Worm (Caenorhabditis elegans): Measurements from ENCODE around the gene C35A5.8.

Gene C35A5.8

DNA sequence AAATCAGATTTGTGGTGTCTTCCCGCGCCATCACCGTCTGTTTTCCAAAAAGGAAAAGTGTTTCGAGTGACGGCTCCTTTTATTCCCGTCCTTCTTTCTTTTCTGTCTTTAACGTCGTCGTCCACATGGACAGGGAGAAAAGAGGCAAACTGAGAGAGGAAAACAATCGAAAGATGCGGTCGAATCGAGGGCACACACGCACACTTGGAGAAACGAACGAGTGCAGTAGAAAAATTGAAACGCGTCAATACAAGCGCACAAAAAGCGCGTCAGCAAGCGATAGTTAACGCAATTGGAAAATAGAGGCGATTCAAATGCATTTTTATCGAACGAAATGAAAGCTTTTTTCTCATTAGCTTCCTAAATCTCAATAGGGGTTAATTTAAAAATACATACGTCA is 11.1 kb upstream of the C35A5.8 start (continued):
- TF ChIP-seq bed-2 (GFP tag; IDR thresholded peaks at IDR 0.05): no peak
- no peak for TF ChIP-seq attf-6 (GFP tag; IDR thresholded peaks at IDR 0.05)
- peak; percentile 63 for TF ChIP-seq madf-10 (tag; optimal IDR thresholded peaks at IDR 0.05)
- TF ChIP-seq ztf-26 (tag; optimal IDR thresholded peaks at IDR 0.05): peak; percentile 49
- no peak for TF ChIP-seq bed-1 (GFP tag; IDR thresholded peaks at IDR 0.05)
- no peak for TF ChIP-seq F22D6.2 (tag; optimal IDR thresholded peaks at IDR 0.05)
- TF ChIP-seq efl-1 (GFP tag; optimal IDR thresholded peaks at IDR 0.05): peak; percentile 63
- TF ChIP-seq repo-1 (tag; optimal IDR thresholded peaks at IDR 0.05): peak; percentile 64
- peak; percentile 94 for TF ChIP-seq lin-54 (GFP tag; optimal IDR thresholded peaks at IDR 0.05)
- peak; percentile 88 for TF ChIP-seq pbrm-1 (GFP tag; IDR thresholded peaks at IDR 0.05)
- TF ChIP-seq him-1 (tag; optimal IDR thresholded peaks at IDR 0.05): no peak
- TF ChIP-seq snpc-3.4 (tag; optimal IDR thresholded peaks at IDR 0.05): no peak
- TF ChIP-seq mes-4 (tag; optimal IDR thresholded peaks at IDR 0.05): no peak
- peak; percentile 90 for TF ChIP-seq attf-5 (GFP tag; optimal IDR thresholded peaks at IDR 0.05)
- TF ChIP-seq gei-17 (GFP tag; optimal IDR thresholded peaks at IDR 0.05): no peak
- 0 out of 2 replicates have a peak, but pooled peaks have one; percentile 45 for TF ChIP-seq ztf-6 (GFP tag; IDR thresholded peaks at IDR 0.05)
- no peak for TF ChIP-seq nfya-1 (tag; optimal IDR thresholded peaks at IDR 0.05; ENCODE audit: borderline replicate concordance, insufficient read depth)
- peak; percentile 69 for TF ChIP-seq dpl-1 (GFP tag; optimal IDR thresholded peaks at IDR 0.05)
- TF ChIP-seq chd-7 (tag; optimal IDR thresholded peaks at IDR 0.05): peak; percentile 48
- no peak for TF ChIP-seq hlh-26 (GFP tag; conservative IDR thresholded peaks at IDR 0.05)
- peak; percentile 47; the same call in 1 of the 2 replicates for TF ChIP-seq lin-26 (GFP tag; IDR thresholded peaks at IDR 0.05)
- peak; percentile 42; the same call in 1 of the 2 replicates for TF ChIP-seq B0336.3 (GFP tag; IDR thresholded peaks at IDR 0.05)
- TF ChIP-seq unc-62 (GFP tag; optimal IDR thresholded peaks at IDR 0.05): no peak
- TF ChIP-seq aptf-3 (GFP tag; IDR thresholded peaks at IDR 0.05): no peak
- peak; percentile 78 for TF ChIP-seq somi-1 (GFP tag; optimal IDR thresholded peaks at IDR 0.05)
- TF ChIP-seq C17E4.6 (GFP tag; IDR thresholded peaks at IDR 0.05): no peak
- no peak for TF ChIP-seq B0261.1 (tag; optimal IDR thresholded peaks at IDR 0.05)
- TF ChIP-seq Y53F4B.3 (GFP tag; IDR thresholded peaks at IDR 0.05): no peak
- no peak for TF ChIP-seq Y67H2A.10 (GFP tag; conservative IDR thresholded peaks at IDR 0.05)
- TF ChIP-seq F23B12.7 (tag; optimal IDR thresholded peaks at IDR 0.05; ENCODE audit: insufficient read depth): peak; percentile 51
- no peak for TF ChIP-seq egl-44 (GFP tag; IDR thresholded peaks at IDR 0.05)
- TF ChIP-seq dox-1 (GFP tag; IDR thresholded peaks at IDR 0.05): peak; percentile 86
- TF ChIP-seq lin-40 (tag; optimal IDR thresholded peaks at IDR 0.05): peak; percentile 89
- TF ChIP-seq F39B2.1 (GFP tag; IDR thresholded peaks at IDR 0.05): no peak
- no peak for TF ChIP-seq pha-4 (tag; optimal IDR thresholded peaks at IDR 0.05)
- TF ChIP-seq cebp-1 (GFP tag; IDR thresholded peaks at IDR 0.05): 0 out of 2 replicates have a peak, but pooled peaks have one; percentile 46
- TF ChIP-seq cebp-1 (tag; optimal IDR thresholded peaks at IDR 0.05): peak; percentile 90
- peak; percentile 79 for TF ChIP-seq ekl-4 (GFP tag; IDR thresholded peaks at IDR 0.05)
- TF ChIP-seq attf-3 (GFP tag; conservative IDR thresholded peaks at IDR 0.05): 0 out of 2 replicates have a peak, but pooled peaks have one; percentile 59
- TF ChIP-seq ztf-22 (GFP tag; optimal IDR thresholded peaks at IDR 0.05): peak; percentile 3
- no peak for TF ChIP-seq ceh-58 (GFP tag; IDR thresholded peaks at IDR 0.05)
- no peak for TF ChIP-seq ztf-25 (GFP tag; IDR thresholded peaks at IDR 0.05)
- peak; percentile 61 for TF ChIP-seq atf-7 (tag; optimal IDR thresholded peaks at IDR 0.05)
- TF ChIP-seq C06A6.2 (GFP tag; conservative IDR thresholded peaks at IDR 0.05): 0 out of 2 replicates have a peak, but pooled peaks have one; percentile 60
- no peak for TF ChIP-seq T07F8.4 (tag; optimal IDR thresholded peaks at IDR 0.05)
- TF ChIP-seq ceh-79 (tag; optimal IDR thresholded peaks at IDR 0.05): no peak
- TF ChIP-seq F55B11.4 (tag; optimal IDR thresholded peaks at IDR 0.05; ENCODE audit: borderline replicate concordance, insufficient read depth): no peak
- TF ChIP-seq let-526 (GFP tag; IDR thresholded peaks at IDR 0.05): 0 out of 2 replicates have a peak, but pooled peaks have one; percentile 65
- peak; percentile 82 for TF ChIP-seq nfyb-1 (GFP tag; IDR thresholded peaks at IDR 0.05)

All from whole organism, young adult.